Worm (Caenorhabditis elegans): Measurements from ENCODE around the gene pro-1.

ce11 chrII:10542654-10543456, 1.1 kb upstream of the pro-1 start:
- TF ChIP-seq ets-4 (tag; optimal IDR thresholded peaks at IDR 0.05) (no peak), ceh-2 (tag; optimal IDR thresholded peaks at IDR 0.05) (no peak), pha-4 (tag; optimal IDR thresholded peaks at IDR 0.05) (no peak)
